Worm (Caenorhabditis elegans) whole organism, midembryonic: Measurements from ENCODE around the gene T21D12.7.

ENCODE experiments used
- T22C8.4 ChIP-seq: fragments of 200-800 bp; sonication (Bioruptor generic); IDR thresholded peaks from 2 replicates; pipeline ENCODE4 v1.3.6; 2022; ENCODE audit warnings: missing genetic modification characterization, missing compliant biosample characterization
- cog-1 ChIP-seq: sonication (generic microtip); optimal IDR thresholded peaks from 2 replicates; lab custom pipeline; 2016; ENCODE audit warnings: missing genetic modification characterization, missing compliant biosample characterization
- klf-2 ChIP-seq: fragments of 200-800 bp; sonication (Bioruptor generic); conservative IDR thresholded peaks from 2 replicates; pipeline ENCODE4 v1.3.6; 2022; ENCODE audit warnings: missing genetic modification reagents, missing genetic modification characterization, missing compliant biosample characterization
- ref-1 ChIP-seq: fragments of 200-800 bp; sonication (Bioruptor generic); conservative IDR thresholded peaks from 2 replicates; pipeline ENCODE4 v1.3.6; 2022; ENCODE audit warnings: missing genetic modification reagents, missing genetic modification characterization, missing compliant biosample characterization
- ztf-23 ChIP-seq: fragments of 200-800 bp; sonication (Bioruptor generic); IDR thresholded peaks from 2 replicates; pipeline ENCODE4 v1.3.6; 2022; ENCODE audit warnings: missing genetic modification reagents, missing genetic modification characterization, missing compliant biosample characterization

DNA sequence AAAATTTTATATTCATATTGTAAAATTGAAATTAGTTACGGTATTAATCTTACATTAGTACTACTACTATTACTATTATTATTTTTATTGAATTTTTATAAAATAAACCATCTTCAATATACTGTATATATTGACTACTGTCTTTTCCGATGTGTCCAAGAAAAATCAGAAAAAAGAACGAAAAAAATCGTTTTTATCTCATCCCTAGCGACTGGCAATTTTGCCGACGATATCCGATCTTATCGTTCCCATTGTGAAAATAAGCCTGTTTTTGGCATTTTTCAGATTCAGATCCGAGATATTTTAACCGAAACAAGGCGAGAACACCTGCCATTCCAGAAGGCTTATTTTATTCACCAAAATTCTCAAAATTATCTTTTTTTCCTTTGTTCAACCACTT lies 39.3 kb upstream of the T21D12.7 start, which contains the start of gene F18F11.4:
- TF ChIP-seq ref-1 (GFP tag; lab: Robert Waterston, UW): no peak
- no peak for TF ChIP-seq cog-1
- no peak for TF ChIP-seq ztf-23 (GFP tag; lab: Robert Waterston, UW)
- no peak for TF ChIP-seq T22C8.4
- TF ChIP-seq klf-2 (GFP tag; lab: Robert Waterston, UW): no peak
